Worm (Caenorhabditis elegans) whole organism, early embryonic: ENCODE results near the gene F13D12.3.

Experiments
- ama-1 ChIP-seq: fragments of 150-350 bp; optimal IDR thresholded peaks from 2 replicates; lab custom pipeline; 2014
- ceh-36 ChIP-seq: sonication (generic microtip); optimal IDR thresholded peaks from 2 replicates; lab custom pipeline; 2016; ENCODE audit warnings: missing genetic modification characterization, inconsistent platforms, missing compliant biosample characterization
- flt-1 ChIP-seq: fragments of 200-800 bp; sonication (Bioruptor generic); IDR thresholded peaks from 2 replicates; pipeline ENCODE4 v1.3.6; 2022; ENCODE audit warnings: missing genetic modification characterization, missing compliant biosample characterization
- hmg-4 ChIP-seq: fragments of 200-800 bp; sonication (Bioruptor generic); optimal IDR thresholded peaks from 2 replicates; lab custom pipeline; 2018; ENCODE audit warnings: mild to moderate bottlenecking, missing genetic modification characterization, missing compliant biosample characterization
- hnd-1 ChIP-seq: sonication (generic microtip); optimal IDR thresholded peaks from 2 replicates; lab custom pipeline; 2016; ENCODE audit warnings: missing genetic modification characterization, missing compliant biosample characterization
- tbx-11 ChIP-seq: fragments of 200-800 bp; sonication (Bioruptor generic); IDR thresholded peaks from 2 replicates; pipeline ENCODE4 v1.3.6; 2022; ENCODE audit warnings: missing genetic modification characterization, missing compliant biosample characterization

ce11 chrII:11727438-11727837 lies 7.2 kb downstream of the F13D12.3 start:
- no peak for TF ChIP-seq flt-1 (GFP tag; lab: Robert Waterston, UW)
- TF ChIP-seq tbx-11 (GFP tag; lab: Robert Waterston, UW): no peak
- no peak for TF ChIP-seq hnd-1 (tag; lab: Kevin White, UChicago)
- no peak for TF ChIP-seq ceh-36 (tag; lab: Kevin White, UChicago)
- no peak for TF ChIP-seq hmg-4 (GFP tag; lab: Kevin White, UChicago)
- TF ChIP-seq ama-1: no peak
